Fruit fly (Drosophila melanogaster): ENCODE results near the gene CG11663.

The CG11663 gene

DNA sequence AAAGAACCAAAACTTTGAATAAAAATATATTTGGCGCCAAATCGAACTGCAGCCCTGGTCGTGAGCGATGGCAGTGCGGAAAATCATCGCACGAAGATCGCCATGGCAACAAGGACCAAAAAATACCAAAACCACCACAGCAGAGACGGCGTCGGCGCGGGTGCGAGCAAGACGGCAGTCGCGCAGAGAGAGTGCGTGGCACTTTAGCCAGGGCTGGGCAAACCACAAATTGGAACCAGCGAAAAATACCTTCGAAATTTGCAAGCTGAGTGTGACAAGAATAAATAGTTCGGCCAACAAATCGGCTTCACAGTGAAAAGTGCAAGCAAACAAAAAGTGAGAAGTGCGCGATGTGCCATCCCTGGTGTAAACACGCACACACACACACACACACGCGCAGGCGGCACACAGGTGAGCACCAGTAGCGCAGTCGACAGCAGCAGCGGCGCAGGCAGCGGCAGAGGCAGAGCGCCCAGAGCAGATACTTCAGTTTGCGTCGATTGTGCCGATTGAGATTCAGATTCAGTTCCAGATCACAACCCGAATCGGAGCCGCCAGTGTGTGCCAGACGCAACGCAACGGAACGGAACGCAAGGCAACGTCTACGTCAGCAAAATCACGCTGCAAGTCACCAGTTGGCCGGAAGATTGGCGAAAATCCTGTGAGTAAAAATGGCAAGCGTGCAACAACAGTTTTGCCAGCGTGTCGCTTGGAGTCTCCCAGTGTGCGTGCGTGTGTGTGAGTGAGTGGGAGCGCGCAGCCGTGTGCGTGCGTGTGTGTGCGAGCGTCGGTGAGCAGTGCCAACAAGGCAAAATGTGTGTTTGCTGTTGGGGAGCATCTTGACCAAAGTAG is 41.0 kb downstream of the CG11663 start, which contains the start of gene TRAM (continued):
- TF ChIP-seq Rx (GFP tag; IDR thresholded peaks at IDR 0.05) (peak; percentile 99), trh (GFP tag; optimal IDR thresholded peaks at IDR 0.05) (peak; percentile 94), otp (GFP tag; IDR thresholded peaks at IDR 0.05) (peak; percentile 99), onecut (GFP tag; IDR thresholded peaks at IDR 0.05) (peak; percentile 97), bab2 (GFP tag; optimal IDR thresholded peaks at IDR 0.05) (peak; percentile 99), Fer3 (tag; optimal IDR thresholded peaks at IDR 0.05) (peak; percentile 97), ash1 (GFP tag; optimal IDR thresholded peaks at IDR 0.05) (peak; percentile 93), phol (tag; optimal IDR thresholded peaks at IDR 0.05) (peak; percentile 97), CG3065 (GFP tag; optimal IDR thresholded peaks at IDR 0.05) (peak; percentile 97), ERR (GFP tag; optimal IDR thresholded peaks at IDR 0.05) (peak; percentile 95), Optix (GFP tag; IDR thresholded peaks at IDR 0.05) (peak; percentile 99), CG12942 (GFP tag; optimal IDR thresholded peaks at IDR 0.05) (peak; percentile 98), CG10366 (GFP tag; IDR thresholded peaks at IDR 0.05) (peak; percentile 99), Pdp1 (GFP tag; optimal IDR thresholded peaks at IDR 0.05) (peak; percentile 95 to 98), tap (tag; optimal IDR thresholded peaks at IDR 0.05) (peak; percentile 96), fd96Cb (tag; optimal IDR thresholded peaks at IDR 0.05) (peak; percentile 96), CG34422 (GFP tag; IDR thresholded peaks at IDR 0.05) (peak; percentile 99), C15 (GFP tag; IDR thresholded peaks at IDR 0.05) (peak; percentile 97), Doc3 (GFP tag; IDR thresholded peaks at IDR 0.05; ENCODE audit: partially characterized antibody) (peak; percentile 60; the same call in 2 of the 3 replicates), org-1 (GFP tag; optimal IDR thresholded peaks at IDR 0.05) (peak; percentile 99), Oli (tag; optimal IDR thresholded peaks at IDR 0.05) (peak; percentile 98), Elba2 (GFP tag; optimal IDR thresholded peaks at IDR 0.05) (peak; percentile 86), Bteb2 (GFP tag; optimal IDR thresholded peaks at IDR 0.05) (peak; percentile 95), nerfin-1 (tag; optimal IDR thresholded peaks at IDR 0.05) (peak; percentile 95), stwl (tag; optimal IDR thresholded peaks at IDR 0.05) (peak; percentile 62), CG42726 (GFP tag; IDR thresholded peaks at IDR 0.05; ENCODE audit: partially characterized antibody) (peak; percentile 82), Atf6 (GFP tag; IDR thresholded peaks at IDR 0.05) (peak; percentile 99), chif (GFP tag; optimal IDR thresholded peaks at IDR 0.05) (peak; percentile 98 to 99), Jarid2 (GFP tag; optimal IDR thresholded peaks at IDR 0.05) (peak; percentile 85), Hr51 (GFP tag; optimal IDR thresholded peaks at IDR 0.05) (peak; percentile 96 to 99), Scr (GFP tag; IDR thresholded peaks at IDR 0.05; ENCODE audit: partially characterized antibody) (peak; percentile 83), Sin3A (optimal IDR thresholded peaks at IDR 0.05) (peak; percentile 92), sqz (GFP tag; optimal IDR thresholded peaks at IDR 0.05) (no peak), en (GFP tag; optimal IDR thresholded peaks at IDR 0.05) (peak; percentile 95), sob (GFP tag; IDR thresholded peaks at IDR 0.05) (peak; percentile 99), sens-2 (GFP tag; IDR thresholded peaks at IDR 0.05) (peak; percentile 99), CG18262 (tag; optimal IDR thresholded peaks at IDR 0.05) (peak; percentile 95), CG17829 (tag; optimal IDR thresholded peaks at IDR 0.05) (peak; percentile 99), CG8359 (GFP tag; optimal IDR thresholded peaks at IDR 0.05; ENCODE audit: borderline replicate concordance) (peak; percentile 92), yki (optimal IDR thresholded peaks at IDR 0.05) (no peak), chinmo (GFP tag; IDR thresholded peaks at IDR 0.05; ENCODE audit: partially characterized antibody) (no peak), Max (GFP tag; optimal IDR thresholded peaks at IDR 0.05) (peak; percentile 93), CoRest (tag; optimal IDR thresholded peaks at IDR 0.05) (peak; percentile 98), gem (tag; optimal IDR thresholded peaks at IDR 0.05) (peak; percentile 98), Dll (GFP tag; IDR thresholded peaks at IDR 0.05; ENCODE audit: partially characterized antibody) (peak; percentile 82), Poxn (GFP tag; IDR thresholded peaks at IDR 0.05) (peak; percentile 98), CG9876 (GFP tag; optimal IDR thresholded peaks at IDR 0.05) (peak; percentile 98), E2f1 (GFP tag; IDR thresholded peaks at IDR 0.05) (peak; percentile 98), nmo (GFP tag; optimal IDR thresholded peaks at IDR 0.05) (peak; percentile 98)
